Worm (Caenorhabditis elegans): ENCODE results near the gene pqm-1.

ce11 chrII:11166414-11166813, 14.0 kb upstream of the pqm-1 start:
- no peak for TF ChIP-seq ztf-4 (tag; optimal IDR thresholded peaks at IDR 0.05)
- no peak for TF ChIP-seq lsy-2 (tag; optimal IDR thresholded peaks at IDR 0.05)
- no peak for TF ChIP-seq nhr-21 (tag; optimal IDR thresholded peaks at IDR 0.05)
